Worm (Caenorhabditis elegans) whole organism, L4/young adult: Measurements from ENCODE around the gene gop-2.

ENCODE experiments used
- W03F9.2 ChIP-seq: fragments of 150-350 bp; optimal IDR thresholded peaks from 2 replicates; lab custom pipeline; 2014; ENCODE audit warnings: missing biosample characterization, missing genetic modification characterization
- dao-5 ChIP-seq: sonication (generic microtip); optimal IDR thresholded peaks from 2 replicates; lab custom pipeline; 2016; ENCODE audit warnings: missing genotype, missing genetic modification characterization, moderate library complexity, missing compliant biosample characterization
- him-1 ChIP-seq: sonication (generic microtip); optimal IDR thresholded peaks from 2 replicates; lab custom pipeline; 2016; ENCODE audit warnings: missing genotype, missing genetic modification reagents, missing genetic modification characterization, missing compliant biosample characterization

DNA sequence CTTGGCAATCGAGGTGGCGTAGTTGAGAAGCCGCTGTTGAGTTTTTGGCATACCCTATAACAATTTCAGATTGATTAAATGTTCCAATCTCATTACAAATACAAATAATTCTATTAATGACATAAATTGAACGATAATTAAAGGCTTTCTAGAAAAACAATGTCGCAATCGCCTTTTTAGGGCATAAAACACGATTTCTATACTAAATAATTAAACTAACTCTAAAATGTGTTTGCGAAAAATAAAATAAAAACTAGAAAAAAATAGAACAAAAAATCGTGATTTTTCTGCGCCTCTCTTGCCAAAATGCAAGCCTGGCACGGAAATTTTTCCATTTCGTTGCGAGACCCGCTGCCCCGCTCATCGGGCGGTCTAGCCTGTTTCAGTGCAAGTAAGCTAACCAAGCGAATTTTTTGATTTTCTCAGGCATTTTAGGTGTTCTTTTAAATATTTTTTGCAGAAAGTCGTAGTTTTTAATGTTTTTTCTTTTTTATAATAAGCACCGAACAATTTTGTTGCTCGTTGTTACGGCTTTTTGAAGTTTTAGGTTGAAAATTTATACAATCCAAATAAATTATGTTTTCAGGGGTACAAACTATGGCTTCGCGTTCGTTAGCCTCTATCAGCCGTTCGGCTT is 30.9 kb upstream of the gop-2 start, which contains the start of the genes C34E10.12, C34E10.10 and atp-2:
- TF ChIP-seq dao-5, result no peak
- TF ChIP-seq him-1 (tag; lab: Kevin White, UChicago), result peak; percentile 7
- peak; percentile 89 for TF ChIP-seq W03F9.2 (tag; lab: Kevin White, UChicago)
